Fruit fly (Drosophila melanogaster): Measurements from ENCODE around the gene CG11034.
A peak's percentile ranks its signal among the peaks of the same experiment; 100 is the strongest.

The CG11034 gene

dm6 chr2L:5778157-5778556, 27.0 kb upstream of the CG11034 start (continued):
- TF ChIP-seq CG14014 (GFP tag; IDR thresholded peaks at IDR 0.05) (0 out of 2 replicates have a peak, but pooled peaks have one; percentile 30), Jarid2 (GFP tag; optimal IDR thresholded peaks at IDR 0.05) (no peak), Bgb (GFP tag; IDR thresholded peaks at IDR 0.05; ENCODE audit: partially characterized antibody) (peak; percentile 54), row (GFP tag; IDR thresholded peaks at IDR 0.05) (peak; percentile 63; the same call in 2 of the 3 replicates), CG18599 (GFP tag; optimal IDR thresholded peaks at IDR 0.05) (peak; percentile 52), Myb (GFP tag; optimal IDR thresholded peaks at IDR 0.05) (no peak), dmrt99B (tag; optimal IDR thresholded peaks at IDR 0.05) (peak; percentile 50), Dip2 (GFP tag; IDR thresholded peaks at IDR 0.05) (no peak), lab (GFP tag; optimal IDR thresholded peaks at IDR 0.05) (peak; percentile 63), tap (tag; optimal IDR thresholded peaks at IDR 0.05) (no peak), Hr51 (GFP tag; optimal IDR thresholded peaks at IDR 0.05) (peak in 1 of 2 experiments; percentile 11), CG10565 (GFP tag; optimal IDR thresholded peaks at IDR 0.05) (no peak), CG6791 (GFP tag; IDR thresholded peaks at IDR 0.05; ENCODE audit: partially characterized antibody) (peak; percentile 72), CG9609 (GFP tag; optimal IDR thresholded peaks at IDR 0.05) (peak; percentile 6), vnd (GFP tag; IDR thresholded peaks at IDR 0.05; ENCODE audit: partially characterized antibody) (peak; percentile 53), CG7786 (GFP tag; optimal IDR thresholded peaks at IDR 0.05) (peak; percentile 5), CG9215 (GFP tag; IDR thresholded peaks at IDR 0.05) (no peak), Sox102F (GFP tag; optimal IDR thresholded peaks at IDR 0.05) (peak; percentile 22), Rfx (GFP tag; IDR thresholded peaks at IDR 0.05) (0 out of 2 replicates have a peak, but pooled peaks have one; percentile 32), slbo (GFP tag; IDR thresholded peaks at IDR 0.05) (peak; percentile 50), sna (GFP tag; IDR thresholded peaks at IDR 0.05; ENCODE audit: partially characterized antibody) (no peak), CG5245 (GFP tag; optimal IDR thresholded peaks at IDR 0.05) (no peak), dysf (GFP tag; IDR thresholded peaks at IDR 0.05) (peak; percentile 66), CG9727 (GFP tag; optimal IDR thresholded peaks at IDR 0.05) (peak; percentile 23), CG33557 (GFP tag; optimal IDR thresholded peaks at IDR 0.05) (no peak), mam (GFP tag; optimal IDR thresholded peaks at IDR 0.05) (peak; percentile 1), CG4404 (GFP tag; IDR thresholded peaks at IDR 0.05) (no peak), vvl (GFP tag; IDR thresholded peaks at IDR 0.05) (0 out of 2 replicates have a peak, but pooled peaks have one; percentile 11), Dek (tag; optimal IDR thresholded peaks at IDR 0.05) (no peak), CG1529 (GFP tag; optimal IDR thresholded peaks at IDR 0.05) (no peak), scrt (GFP tag; optimal IDR thresholded peaks at IDR 0.05) (peak; percentile 42), tna (GFP tag; IDR thresholded peaks at IDR 0.05; ENCODE audit: partially characterized antibody) (peak; percentile 79), sob (GFP tag; IDR thresholded peaks at IDR 0.05) (0 out of 2 replicates have a peak, but pooled peaks have one; percentile 20), abd-A (tag; optimal IDR thresholded peaks at IDR 0.05) (peak; percentile 5), CG1603 (tag; optimal IDR thresholded peaks at IDR 0.05) (peak; percentile 16), CG34224 (GFP tag; IDR thresholded peaks at IDR 0.05; ENCODE audit: partially characterized antibody) (no peak), CG4820 (GFP tag; optimal IDR thresholded peaks at IDR 0.05) (no peak), Bdp1 (GFP tag; optimal IDR thresholded peaks at IDR 0.05) (no peak), zfh2 (GFP tag; optimal IDR thresholded peaks at IDR 0.05) (peak; percentile 17), D19B (GFP tag; optimal IDR thresholded peaks at IDR 0.05) (peak; percentile 89), btn (GFP tag; optimal IDR thresholded peaks at IDR 0.05) (no peak), CG4730 (GFP tag; IDR thresholded peaks at IDR 0.05) (no peak), Atf6 (GFP tag; IDR thresholded peaks at IDR 0.05) (peak; percentile 37; the same call in 1 of the 2 replicates), CG9817 (tag; optimal IDR thresholded peaks at IDR 0.05) (no peak), Mad (GFP tag; optimal IDR thresholded peaks at IDR 0.05) (no peak), Meics (GFP tag; optimal IDR thresholded peaks at IDR 0.05) (peak; percentile 44), CG17361 (GFP tag; IDR thresholded peaks at IDR 0.05) (0 out of 3 replicates have a peak, but pooled peaks have one; percentile 25), Nf-YC (tag; optimal IDR thresholded peaks at IDR 0.05) (no peak), MTF-1 (GFP tag; optimal IDR thresholded peaks at IDR 0.05; ENCODE audit: borderline replicate concordance) (no peak), Drgx (GFP tag; IDR thresholded peaks at IDR 0.05) (0 out of 2 replicates have a peak, but pooled peaks have one; percentile 24)

Data from whole organism, embryonic.